Worm (Caenorhabditis elegans): ENCODE measurements around the gene R03H10.7.

- TF ChIP-seq him-1 (tag; optimal IDR thresholded peaks at IDR 0.05) (no peak), W03F9.2 (tag; optimal IDR thresholded peaks at IDR 0.05) (no peak)
These were observed 1.2 kb upstream of the R03H10.7 start, which contains the start of gene R03H10.1 for ce11 chrII:4179897-4180296.

Data from whole organism, L4/young adult.